Worm (Caenorhabditis elegans) whole organism, L4/young adult: ENCODE results near the gene ZK418.6.

ENCODE experiments used
- W03F9.2 ChIP-seq: fragments of 150-350 bp; optimal IDR thresholded peaks from 2 replicates; lab custom pipeline; 2014; ENCODE audit warnings: missing biosample characterization, missing genetic modification characterization
- dao-5 ChIP-seq: sonication (generic microtip); optimal IDR thresholded peaks from 2 replicates; lab custom pipeline; 2016; ENCODE audit warnings: missing genotype, missing genetic modification characterization, moderate library complexity, missing compliant biosample characterization
- him-1 ChIP-seq: sonication (generic microtip); optimal IDR thresholded peaks from 2 replicates; lab custom pipeline; 2016; ENCODE audit warnings: missing genotype, missing genetic modification reagents, missing genetic modification characterization, missing compliant biosample characterization

ce11 chrIII:7090545-7090944, 11.9 kb upstream of the ZK418.6 start, which contains the start of gene ZK418.10:
- no peak for TF ChIP-seq him-1 (tag; lab: Kevin White, UChicago)
- TF ChIP-seq W03F9.2 = no peak
- no peak for TF ChIP-seq dao-5 (tag; lab: Kevin White, UChicago)
